Worm (Caenorhabditis elegans): ENCODE measurements around the gene ugt-16.
"Not testable (repeated sequence)": the region's sequence is repeated elsewhere in the genome, so short reads cannot be mapped to it uniquely, and the experiment has no call there.

DNA sequence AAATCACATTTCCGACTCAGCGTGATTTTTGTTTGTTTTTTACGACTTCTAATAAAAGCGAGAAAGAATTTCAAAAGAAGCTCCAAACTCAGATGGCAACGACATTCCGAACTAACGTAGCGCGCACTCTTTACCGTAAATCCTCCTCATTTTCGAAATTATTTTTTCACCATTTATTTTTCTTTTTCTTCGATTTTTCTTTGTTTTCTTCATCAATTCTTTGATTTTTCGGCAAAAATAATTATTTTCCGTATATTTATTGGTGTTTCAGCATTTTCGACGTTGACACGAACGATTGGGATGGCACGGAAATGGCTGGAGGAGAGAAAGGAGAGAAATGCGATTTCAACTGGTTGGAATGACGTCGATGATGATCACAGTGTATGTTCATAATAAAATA lies 40.8 kb downstream of the ugt-16 start, which contains the start of gene T07F10.5:
- TF ChIP-seq rcor-1 (GFP tag; IDR thresholded peaks at IDR 0.05); pbrm-1 (GFP tag; IDR thresholded peaks at IDR 0.05); hmg-20 (GFP tag; IDR thresholded peaks at IDR 0.05); pha-4 (tag; optimal IDR thresholded peaks at IDR 0.05); sea-2 (GFP tag; IDR thresholded peaks at IDR 0.05); Y67H2A.10 (GFP tag; conservative IDR thresholded peaks at IDR 0.05); snpc-4 (GFP tag; optimal IDR thresholded peaks at IDR 0.05); snpc-4 (tag; optimal IDR thresholded peaks at IDR 0.05); Y95B8A.8 (GFP tag; IDR thresholded peaks at IDR 0.05); lag-1 (GFP tag; IDR thresholded peaks at IDR 0.05); efl-1 (GFP tag; optimal IDR thresholded peaks at IDR 0.05); nfya-1 (tag; optimal IDR thresholded peaks at IDR 0.05; ENCODE audit: borderline replicate concordance, insufficient read depth); egl-18 (GFP tag; IDR thresholded peaks at IDR 0.05); nfya-2 (GFP tag; IDR thresholded peaks at IDR 0.05); akir-1 (GFP tag; optimal IDR thresholded peaks at IDR 0.05): not testable (repeated sequence)
